Worm (Caenorhabditis elegans) whole organism, L3 larva: Measurements from ENCODE around the gene cdkr-3.
A peak's percentile ranks its signal among the peaks of the same experiment; 100 is the strongest.

Experiments used
- R02D3.7 ChIP-seq: fragments of 150-350 bp; optimal IDR thresholded peaks from 2 replicates; lab custom pipeline; 2014; ENCODE audit warnings: missing biosample characterization, missing genetic modification characterization
- ZK546.5 ChIP-seq: sonication (generic microtip); optimal IDR thresholded peaks from 2 replicates; lab custom pipeline; 2017; ENCODE audit warnings: missing biosample characterization, missing genetic modification characterization
- aly-2 ChIP-seq: fragments of 150-350 bp; optimal IDR thresholded peaks from 2 replicates; lab custom pipeline; 2014; ENCODE audit warnings: missing biosample characterization, missing genetic modification characterization
- ama-1 ChIP-seq: fragments of 150-350 bp; optimal IDR thresholded peaks from 2 replicates; lab custom pipeline; 2018
- ceh-28 ChIP-seq: fragments of 150-350 bp; optimal IDR thresholded peaks from 2 replicates; lab custom pipeline; 2014; ENCODE audit warnings: missing biosample characterization, missing genetic modification reagents, missing genetic modification characterization
- ceh-82 ChIP-seq: fragments of 150-350 bp; optimal IDR thresholded peaks from 2 replicates; lab custom pipeline; 2014; ENCODE audit warnings: missing biosample characterization, missing genetic modification characterization
- ceh-9 ChIP-seq: sonication (generic microtip); optimal IDR thresholded peaks from 2 replicates; lab custom pipeline; 2018; ENCODE audit warnings: missing biosample characterization, missing genetic modification characterization
- daf-12 ChIP-seq: fragments of 150-350 bp; optimal IDR thresholded peaks from 2 replicates; lab custom pipeline; 2014; ENCODE audit warnings: missing biosample characterization, missing genetic modification reagents, missing genetic modification characterization
- egl-27 ChIP-seq: sonication (generic microtip); optimal IDR thresholded peaks from 4 replicates; lab custom pipeline; 2017; ENCODE audit warnings: missing biosample characterization, missing genetic modification reagents, missing genetic modification characterization
- egl-5 ChIP-seq: fragments of 150-350 bp; optimal IDR thresholded peaks from 2 replicates; lab custom pipeline; 2017; ENCODE audit warnings: missing biosample characterization, missing genetic modification reagents, missing genetic modification characterization, inconsistent platforms
- elt-1 ChIP-seq: fragments of 150-350 bp; optimal IDR thresholded peaks from 2 replicates; lab custom pipeline; 2014; ENCODE audit warnings: missing biosample characterization, missing genetic modification characterization
- fkh-10 ChIP-seq: sonication (generic microtip); optimal IDR thresholded peaks from 2 replicates; lab custom pipeline; 2017; ENCODE audit warnings: missing biosample characterization, missing genetic modification reagents, missing genetic modification characterization
- fos-1 ChIP-seq: fragments of 150-350 bp; optimal IDR thresholded peaks from 2 replicates; lab custom pipeline; 2014; ENCODE audit warnings: missing biosample characterization, missing genetic modification characterization
- hmg-11 ChIP-seq: sonication (generic microtip); optimal IDR thresholded peaks from 2 replicates; lab custom pipeline; 2016; ENCODE audit warnings: missing genetic modification characterization, missing compliant biosample characterization
- jun-1 ChIP-seq: fragments of 150-350 bp; optimal IDR thresholded peaks from 2 replicates; lab custom pipeline; 2014; ENCODE audit warnings: missing biosample characterization, missing genetic modification reagents, missing genetic modification characterization
- lin-15B ChIP-seq: fragments of 150-350 bp; optimal IDR thresholded peaks from 2 replicates; lab custom pipeline; 2014; ENCODE audit warnings: missing biosample characterization, missing genetic modification characterization
- lin-39 ChIP-seq: fragments of 150-350 bp; optimal IDR thresholded peaks from 2 replicates; lab custom pipeline; 2018; ENCODE audit warnings: missing biosample characterization, missing genetic modification reagents, missing genetic modification characterization
- mdl-1 ChIP-seq: fragments of 150-350 bp; optimal IDR thresholded peaks from 2 replicates; lab custom pipeline; 2014; ENCODE audit warnings: missing biosample characterization, missing genetic modification characterization
- mml-1 ChIP-seq: fragments of 150-350 bp; sonication (generic microtip); optimal IDR thresholded peaks from 3 replicates; lab custom pipeline; 2014; ENCODE audit warnings: missing biosample characterization, missing genetic modification characterization
- nfya-1 ChIP-seq: sonication (generic microtip); optimal IDR thresholded peaks from 2 replicates; lab custom pipeline; 2017; ENCODE audit warnings: missing genetic modification characterization, mild to moderate bottlenecking, missing compliant biosample characterization, antibody characterized with exemption, moderate library complexity; ENCODE audit not compliant: insufficient read depth
- nhr-11 ChIP-seq: fragments of 150-350 bp; optimal IDR thresholded peaks from 2 replicates; lab custom pipeline; 2014; ENCODE audit warnings: missing biosample characterization, missing genetic modification characterization
- nhr-12 ChIP-seq: fragments of 150-350 bp; optimal IDR thresholded peaks from 2 replicates; lab custom pipeline; 2014; ENCODE audit warnings: missing biosample characterization, missing genetic modification characterization
- nhr-23 ChIP-seq: fragments of 150-350 bp; optimal IDR thresholded peaks from 2 replicates; lab custom pipeline; 2014; ENCODE audit warnings: missing biosample characterization, missing genetic modification reagents, missing genetic modification characterization
- nhr-237 ChIP-seq: fragments of 150-350 bp; optimal IDR thresholded peaks from 2 replicates; lab custom pipeline; 2014; ENCODE audit warnings: missing biosample characterization, missing genetic modification characterization
- nhr-28 ChIP-seq: fragments of 150-350 bp; optimal IDR thresholded peaks from 2 replicates; lab custom pipeline; 2014; ENCODE audit warnings: missing biosample characterization, missing genetic modification characterization
- nhr-43 ChIP-seq: sonication (generic microtip); optimal IDR thresholded peaks from 2 replicates; lab custom pipeline; 2016; ENCODE audit warnings: mild to moderate bottlenecking, missing genetic modification characterization, missing compliant biosample characterization; ENCODE audit not compliant: poor library complexity, severe bottlenecking
- nhr-67 ChIP-seq: fragments of 150-350 bp; optimal IDR thresholded peaks from 2 replicates; lab custom pipeline; 2014; ENCODE audit warnings: missing biosample characterization, missing genetic modification characterization
- nhr-76 ChIP-seq: fragments of 150-350 bp; sonication (generic microtip); optimal IDR thresholded peaks from 5 replicates; lab custom pipeline; 2014; ENCODE audit warnings: missing biosample characterization, missing genetic modification characterization
- nhr-77 ChIP-seq: fragments of 150-350 bp; optimal IDR thresholded peaks from 2 replicates; lab custom pipeline; 2014; ENCODE audit warnings: missing biosample characterization, missing genetic modification characterization
- pha-4 ChIP-seq: fragments of 150-350 bp; optimal IDR thresholded peaks from 2 replicates; lab custom pipeline; 2014; ENCODE audit warnings: missing biosample characterization, missing genetic modification reagents, missing genetic modification characterization
- pqm-1 ChIP-seq: fragments of 150-350 bp; optimal IDR thresholded peaks from 2 replicates; lab custom pipeline; 2017; ENCODE audit warnings: missing biosample characterization, missing genetic modification characterization, inconsistent platforms
- skn-1 ChIP-seq: fragments of 150-350 bp; optimal IDR thresholded peaks from 2 replicates; lab custom pipeline; 2014; ENCODE audit warnings: missing biosample characterization, missing genetic modification characterization
- unc-39 ChIP-seq: sonication (generic microtip); optimal IDR thresholded peaks from 4 replicates; lab custom pipeline; 2017; ENCODE audit warnings: missing biosample characterization, missing genetic modification characterization
- unc-62 ChIP-seq: fragments of 150-350 bp; sonication (generic microtip); optimal IDR thresholded peaks from 4 replicates; lab custom pipeline; 2014; ENCODE audit warnings: missing biosample characterization, missing genetic modification reagents, missing genetic modification characterization
- ztf-11 ChIP-seq: fragments of 150-350 bp; optimal IDR thresholded peaks from 2 replicates; lab custom pipeline; 2014; ENCODE audit warnings: missing biosample characterization, missing genetic modification characterization
- ztf-4 ChIP-seq: fragments of 150-350 bp; optimal IDR thresholded peaks from 2 replicates; lab custom pipeline; 2014; ENCODE audit warnings: missing biosample characterization, missing genetic modification characterization

Gene cdkr-3

DNA sequence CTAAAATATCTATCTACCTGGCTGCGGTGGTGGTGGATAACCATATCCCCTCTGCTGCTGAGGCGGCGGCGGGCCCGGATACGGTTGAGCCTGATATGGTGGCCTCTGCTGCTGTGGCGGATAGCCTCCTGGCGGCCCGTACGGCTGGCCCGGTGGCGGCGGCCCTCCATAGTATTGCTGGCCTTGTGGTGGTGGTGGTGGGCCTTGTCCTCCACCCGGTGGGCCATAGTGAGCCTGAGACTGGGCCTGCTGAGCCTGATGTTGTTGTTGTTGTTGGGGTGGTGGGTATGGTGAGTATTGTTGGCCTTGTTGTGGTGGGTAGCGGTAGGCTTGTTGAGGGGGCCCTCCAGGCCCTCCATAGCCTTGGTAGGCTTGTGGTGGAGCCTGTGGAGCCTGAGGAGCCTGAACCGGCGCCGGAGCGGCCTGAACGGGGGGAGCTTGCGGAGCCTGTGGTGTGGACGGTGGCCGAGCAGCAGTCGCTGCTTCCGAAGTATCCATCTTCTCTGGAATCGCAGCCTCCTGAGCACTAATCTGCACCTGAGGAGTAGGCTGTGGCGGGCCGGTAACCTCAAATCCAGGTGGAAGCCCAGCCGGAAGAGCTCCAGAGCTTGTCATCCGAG, 28.6 kb upstream of the cdkr-3 start:
- TF ChIP-seq nhr-76 (tag; lab: Kevin White, UChicago) (no peak), mml-1 (no peak), egl-27 (tag; lab: Kevin White, UChicago) (no peak), nhr-11 (tag; lab: Kevin White, UChicago) (no peak), unc-62 (GFP tag; lab: Kevin White, UChicago) (no peak), elt-1 (tag; lab: Kevin White, UChicago) (no peak), ZK546.5 (tag; lab: Kevin White, UChicago) (no peak), nhr-77 (tag; lab: Kevin White, UChicago) (no peak), mdl-1 (tag; lab: Kevin White, UChicago) (no peak), jun-1 (tag; lab: Kevin White, UChicago) (no peak), ceh-28 (tag; lab: Kevin White, UChicago) (no peak), nhr-67 (tag; lab: Kevin White, UChicago) (no peak), R02D3.7 (no peak), skn-1 (tag; lab: Kevin White, UChicago) (no peak), nhr-237 (tag; lab: Kevin White, UChicago) (no peak), pha-4 (tag; lab: Kevin White, UChicago) (no peak)

DNA sequence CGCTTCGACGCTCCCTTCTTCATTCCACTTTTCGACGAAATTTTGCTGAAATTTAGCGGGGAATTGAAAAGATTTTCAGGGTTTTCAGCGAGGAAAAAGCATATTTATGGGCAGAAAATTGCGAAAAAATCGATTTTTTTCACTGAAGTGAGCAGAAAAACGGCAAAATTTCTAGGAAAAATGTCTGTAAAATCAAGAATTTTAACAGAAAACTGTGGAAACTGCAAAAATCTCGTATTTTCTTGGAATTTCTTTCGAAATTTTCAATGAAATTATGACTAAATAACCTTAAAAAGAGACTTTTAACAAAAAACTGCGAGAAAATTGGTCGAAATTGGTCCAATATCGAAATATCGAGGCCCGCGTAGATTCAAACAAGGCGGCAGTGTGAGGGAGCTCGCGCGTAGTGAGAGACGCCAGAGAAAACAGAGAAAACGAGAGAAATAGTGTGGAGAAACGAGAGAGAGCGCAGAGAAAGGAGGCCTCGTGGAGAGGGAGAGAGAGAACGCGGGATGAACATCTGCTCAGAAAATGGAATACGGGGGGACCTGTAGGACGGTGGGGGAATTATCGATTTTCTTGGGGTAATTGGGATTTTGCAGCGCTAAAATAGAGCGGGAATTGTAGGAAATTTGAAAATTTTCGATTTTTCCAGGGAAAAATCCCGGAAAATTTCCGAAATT, 20.3 kb upstream of the cdkr-3 start, which contains the start of gene swsn-1:
Gene swsn-1, minus strand, starts transcription at position 51 of the 683 bp plus-strand sequence.
- TF ChIP-seq pqm-1 (peak; percentile 6), ceh-28 (tag; lab: Kevin White, UChicago) (peak; percentile 36), ztf-11 (tag; lab: Kevin White, UChicago) (no peak), lin-15B (tag; lab: Kevin White, UChicago) (peak; percentile 10), nfya-1 (tag; lab: Kevin White, UChicago) (peak; percentile 63), hmg-11 (tag; lab: Kevin White, UChicago) (peak; percentile 85)

DNA sequence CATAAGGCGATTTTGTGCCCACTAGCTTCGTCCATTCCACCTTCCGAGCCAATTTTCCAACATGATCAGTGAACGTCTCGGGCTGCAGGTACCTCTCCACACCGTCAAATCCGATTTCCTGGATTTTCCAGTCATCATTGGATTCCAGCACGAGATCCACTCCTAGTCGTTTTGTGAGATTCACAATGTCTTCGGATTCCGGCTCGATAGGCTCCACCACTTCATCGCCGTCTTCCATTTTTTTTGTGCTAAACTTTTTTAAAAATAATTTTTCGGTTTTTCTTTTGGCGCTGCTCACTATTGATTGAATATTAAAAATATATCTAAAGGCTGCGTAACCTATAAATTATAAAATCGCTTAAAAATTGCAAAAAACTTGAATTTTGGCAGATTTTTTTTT, 2.9 kb upstream of the cdkr-3 start, which contains the start of gene mdt-17:
Gene mdt-17, minus strand, starts transcription at position 256 of the 400 bp plus-strand sequence.
- no peak for TF ChIP-seq ztf-11 (tag; lab: Kevin White, UChicago)
- no peak for TF ChIP-seq R02D3.7
- TF ChIP-seq ceh-9 = no peak
- TF ChIP-seq nhr-12 (tag; lab: Kevin White, UChicago) = no peak
- no peak for TF ChIP-seq nhr-23
- TF ChIP-seq nhr-43 (tag; lab: Kevin White, UChicago) = no peak
- no peak for TF ChIP-seq elt-1 (tag; lab: Kevin White, UChicago)
- no peak for TF ChIP-seq pha-4 (tag; lab: Kevin White, UChicago)
- TF ChIP-seq daf-12 (tag; lab: Kevin White, UChicago) = no peak
- TF ChIP-seq nhr-67 (tag; lab: Kevin White, UChicago) = no peak
- no peak for TF ChIP-seq egl-5
- no peak for TF ChIP-seq ztf-4 (tag; lab: Kevin White, UChicago)

DNA sequence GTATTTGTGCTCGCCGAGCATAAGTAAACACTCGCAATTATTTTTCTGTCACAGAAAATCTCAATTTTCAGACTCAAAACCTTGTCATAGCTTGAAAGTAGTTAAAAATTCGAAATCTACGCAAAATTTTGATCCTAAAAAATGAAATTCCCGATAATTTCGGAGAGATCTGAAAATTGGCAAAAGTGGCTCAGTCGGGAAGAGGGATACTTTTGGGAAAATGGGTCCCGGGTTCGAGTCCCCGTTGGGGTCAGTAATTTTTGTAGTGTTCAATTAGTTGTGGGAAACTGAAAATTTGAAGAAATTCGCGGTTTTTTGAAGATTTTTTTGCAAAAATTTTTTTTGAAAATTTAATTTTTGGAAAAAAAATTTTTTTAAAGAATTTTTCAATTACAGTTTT, 7.0 kb downstream of the cdkr-3 start:
- no peak for TF ChIP-seq nhr-77 (tag; lab: Kevin White, UChicago)
- no peak for TF ChIP-seq ama-1 (lab: Kevin White, UChicago)
- TF ChIP-seq nhr-11 (tag; lab: Kevin White, UChicago) = no peak
- no peak for TF ChIP-seq ceh-9
- TF ChIP-seq ztf-11 (tag; lab: Kevin White, UChicago) = no peak
- TF ChIP-seq mdl-1 (tag; lab: Kevin White, UChicago) = no peak
- TF ChIP-seq nhr-12 (tag; lab: Kevin White, UChicago) = no peak
- TF ChIP-seq ceh-82 (tag; lab: Kevin White, UChicago) = no peak
- no peak for TF ChIP-seq unc-62 (GFP tag; lab: Kevin White, UChicago)
- no peak for TF ChIP-seq ztf-4 (tag; lab: Kevin White, UChicago)
- no peak for TF ChIP-seq mml-1
- TF ChIP-seq unc-39 (tag; lab: Kevin White, UChicago) = no peak
- no peak for TF ChIP-seq aly-2 (tag; lab: Kevin White, UChicago)
- no peak for TF ChIP-seq lin-39 (tag; lab: Kevin White, UChicago)
- TF ChIP-seq R02D3.7 = no peak
- TF ChIP-seq fos-1 (tag; lab: Kevin White, UChicago) = no peak
- no peak for TF ChIP-seq nhr-76 (tag; lab: Kevin White, UChicago)
- no peak for TF ChIP-seq fkh-10
- TF ChIP-seq nhr-28 (tag; lab: Kevin White, UChicago) = no peak
- TF ChIP-seq nhr-23 = no peak
- TF ChIP-seq, all 47 proteins: peak for 0
